Worm (Caenorhabditis elegans) whole organism, young adult: ENCODE measurements around the gene ZK682.7.

Experiments
- F49E8.2 ChIP-seq: sonication (generic microtip); optimal IDR thresholded peaks from 3 replicates; lab custom pipeline; 2017; ENCODE audit warnings: missing genetic modification characterization, mild to moderate bottlenecking, missing compliant biosample characterization, antibody characterized with exemption, moderate library complexity; ENCODE audit not compliant: insufficient read depth
- F55B11.4 ChIP-seq: sonication (generic microtip); optimal IDR thresholded peaks from 2 replicates; lab custom pipeline; 2016; ENCODE audit warnings: missing compliant biosample characterization, missing genetic modification characterization, borderline replicate concordance; ENCODE audit not compliant: insufficient read depth
- ceh-40 ChIP-seq: fragments of 200-800 bp; sonication (Bioruptor generic); IDR thresholded peaks from 2 replicates; pipeline ENCODE4 v1.3.6; 2022; ENCODE audit warnings: missing genetic modification characterization, missing compliant biosample characterization
- efl-1 ChIP-seq: fragments of 150-350 bp; optimal IDR thresholded peaks from 2 replicates; lab custom pipeline; 2014; ENCODE audit warnings: missing biosample characterization, missing genetic modification reagents, missing genetic modification characterization
- ets-4 ChIP-seq: fragments of 200-800 bp; sonication (Bioruptor generic); optimal IDR thresholded peaks from 2 replicates; lab custom pipeline; 2018; ENCODE audit warnings: mild to moderate bottlenecking, missing genetic modification characterization, missing compliant biosample characterization
- hmg-20 ChIP-seq: fragments of 200-800 bp; sonication (Bioruptor generic); IDR thresholded peaks from 2 replicates; pipeline ENCODE4 v1.3.6; 2022; ENCODE audit warnings: missing genetic modification reagents, missing genetic modification characterization, missing compliant biosample characterization
- nfya-1 ChIP-seq: sonication (generic microtip); optimal IDR thresholded peaks from 2 replicates; lab custom pipeline; 2017; ENCODE audit warnings: antibody characterized with exemption, missing compliant biosample characterization, missing genetic modification characterization, borderline replicate concordance; ENCODE audit not compliant: insufficient read depth
- rpc-1 ChIP-seq, 2 experiments: fragments of 150-350 bp in 1 of 2; sonication (generic microtip) in 1 of 2; optimal IDR thresholded peaks; 2 replicates each; lab custom pipeline; 2014 to 2018; ENCODE audit warnings: missing biosample characterization in 1 of 2, missing genetic modification characterization in 1 of 2, missing genetic modification reagents in 1 of 2, missing genotype in 1 of 2
- sea-2 ChIP-seq: fragments of 200-800 bp; sonication (Bioruptor generic); IDR thresholded peaks from 2 replicates; pipeline ENCODE4 v1.3.6; 2022; ENCODE audit warnings: missing genetic modification characterization, missing compliant biosample characterization

- TF ChIP-seq nfya-1: no peak
- no peak for TF ChIP-seq efl-1 (GFP tag; lab: Kevin White, UChicago)
- TF ChIP-seq F55B11.4 (tag; lab: Kevin White, UChicago): no peak
- TF ChIP-seq sea-2 (GFP tag; lab: Robert Waterston, UW): no peak
- TF ChIP-seq F49E8.2 (tag; lab: Kevin White, UChicago): no peak
- TF ChIP-seq ets-4 (GFP tag; lab: Kevin White, UChicago): no peak
- no peak for TF ChIP-seq ceh-40 (GFP tag; lab: Robert Waterston, UW)
- TF ChIP-seq hmg-20: no peak
- no peak for TF ChIP-seq rpc-1 (optimal IDR thresholded peaks at IDR 0.05; lab: Kevin White, UChicago)
- TF ChIP-seq rpc-1 (tag; optimal IDR thresholded peaks at IDR 0.05; lab: Kevin White, UChicago): no peak
Observed at ce11 chrV:9333316-9334048, 41.5 kb upstream of the ZK682.7 start, which contains the start of gene acl-14.
